Worm (Caenorhabditis elegans) whole organism, young adult: ENCODE data around the gene F13B12.2.

Experiments
- B0019.2 ChIP-seq: fragments of 200-800 bp; sonication (Bioruptor generic); conservative IDR thresholded peaks from 2 replicates; pipeline ENCODE4 v1.3.6; 2022; ENCODE audit warnings: missing genetic modification reagents, missing genetic modification characterization, missing compliant biosample characterization
- B0261.1 ChIP-seq: sonication (generic microtip); optimal IDR thresholded peaks from 2 replicates; lab custom pipeline; 2016; ENCODE audit warnings: mild to moderate bottlenecking, missing genetic modification characterization, moderate library complexity, missing compliant biosample characterization
- B0336.3 ChIP-seq: fragments of 200-800 bp; sonication (Bioruptor generic); IDR thresholded peaks from 2 replicates; pipeline ENCODE4 v1.3.6; 2022; ENCODE audit warnings: missing genetic modification characterization, missing compliant biosample characterization
- F10E7.11 ChIP-seq: sonication (generic microtip); optimal IDR thresholded peaks from 2 replicates; lab custom pipeline; 2017; ENCODE audit warnings: mild to moderate bottlenecking, missing genetic modification characterization, moderate library complexity, missing compliant biosample characterization
- F57A8.1 ChIP-seq: fragments of 200-800 bp; sonication (Bioruptor generic); optimal IDR thresholded peaks from 2 replicates; lab custom pipeline; 2018; ENCODE audit warnings: mild to moderate bottlenecking, missing genetic modification characterization, moderate library complexity, missing compliant biosample characterization
- F57C9.4 ChIP-seq: sonication (generic microtip); optimal IDR thresholded peaks from 2 replicates; lab custom pipeline; 2017; ENCODE audit warnings: mild to moderate bottlenecking, missing genetic modification characterization, missing compliant biosample characterization
- Y53G8AR.9 ChIP-seq: fragments of 200-800 bp; sonication (Bioruptor generic); conservative IDR thresholded peaks from 2 replicates; pipeline ENCODE4 v1.3.6; 2022; ENCODE audit warnings: missing genetic modification reagents, missing genetic modification characterization, missing compliant biosample characterization
- Y56A3A.18 ChIP-seq: fragments of 200-800 bp; sonication (Bioruptor generic); IDR thresholded peaks from 2 replicates; pipeline ENCODE4 v1.3.6; 2022; ENCODE audit warnings: missing genetic modification reagents, missing genetic modification characterization, missing compliant biosample characterization
- Y67H2A.10 ChIP-seq: fragments of 200-800 bp; sonication (Bioruptor generic); conservative IDR thresholded peaks from 2 replicates; pipeline ENCODE4 v1.3.6; 2022; ENCODE audit warnings: missing genetic modification reagents, missing genetic modification characterization, missing compliant biosample characterization
- Y95B8A.8 ChIP-seq: fragments of 200-800 bp; sonication (Bioruptor generic); IDR thresholded peaks from 2 replicates; pipeline ENCODE4 v1.3.6; 2022; ENCODE audit warnings: missing genetic modification reagents, missing genetic modification characterization, missing compliant biosample characterization
- aptf-2 ChIP-seq: fragments of 200-800 bp; sonication (Bioruptor generic); conservative IDR thresholded peaks from 2 replicates; pipeline ENCODE4 v1.3.6; 2022; ENCODE audit warnings: missing genetic modification reagents, missing genetic modification characterization, missing compliant biosample characterization
- aptf-3 ChIP-seq: fragments of 200-800 bp; sonication (Bioruptor generic); IDR thresholded peaks from 2 replicates; pipeline ENCODE4 v1.3.6; 2022; ENCODE audit warnings: missing genetic modification characterization, missing compliant biosample characterization
- atf-7 ChIP-seq: sonication (generic microtip); optimal IDR thresholded peaks from 2 replicates; lab custom pipeline; 2017; ENCODE audit warnings: mild to moderate bottlenecking, missing genetic modification characterization, missing compliant biosample characterization
- athp-1 ChIP-seq: sonication (generic microtip); optimal IDR thresholded peaks from 2 replicates; lab custom pipeline; 2017; ENCODE audit warnings: mild to moderate bottlenecking, missing genetic modification characterization, missing compliant biosample characterization
- attf-3 ChIP-seq: fragments of 200-800 bp; sonication (Bioruptor generic); conservative IDR thresholded peaks from 2 replicates; pipeline ENCODE4 v1.3.6; 2022; ENCODE audit warnings: missing genetic modification reagents, missing genetic modification characterization, missing compliant biosample characterization
- attf-5 ChIP-seq: fragments of 200-800 bp; sonication (Bioruptor generic); optimal IDR thresholded peaks from 2 replicates; lab custom pipeline; 2018; ENCODE audit warnings: mild to moderate bottlenecking, missing genetic modification characterization, missing compliant biosample characterization
- attf-6 ChIP-seq: fragments of 200-800 bp; sonication (Bioruptor generic); IDR thresholded peaks from 2 replicates; pipeline ENCODE4 v1.3.6; 2022; ENCODE audit warnings: missing genetic modification reagents, missing genetic modification characterization, missing compliant biosample characterization
- bed-1 ChIP-seq: fragments of 200-800 bp; sonication (Bioruptor generic); IDR thresholded peaks from 2 replicates; pipeline ENCODE4 v1.3.6; 2022; ENCODE audit warnings: missing genetic modification reagents, missing genetic modification characterization, missing compliant biosample characterization
- ccch-3 ChIP-seq: fragments of 200-800 bp; sonication (Bioruptor generic); optimal IDR thresholded peaks from 2 replicates; lab custom pipeline; 2018; ENCODE audit warnings: mild to moderate bottlenecking, missing genetic modification characterization, missing compliant biosample characterization
- ceh-40 ChIP-seq: fragments of 200-800 bp; sonication (Bioruptor generic); IDR thresholded peaks from 2 replicates; pipeline ENCODE4 v1.3.6; 2022; ENCODE audit warnings: missing genetic modification characterization, missing compliant biosample characterization
- ceh-91 ChIP-seq: fragments of 200-800 bp; sonication (Bioruptor generic); IDR thresholded peaks from 2 replicates; pipeline ENCODE4 v1.3.6; 2022; ENCODE audit warnings: missing genetic modification reagents, missing genetic modification characterization, missing compliant biosample characterization
- chd-7 ChIP-seq: sonication (generic microtip); optimal IDR thresholded peaks from 2 replicates; lab custom pipeline; 2016; ENCODE audit warnings: mild to moderate bottlenecking, missing genetic modification characterization, moderate library complexity, missing compliant biosample characterization
- dpff-1 ChIP-seq: sonication (generic microtip); optimal IDR thresholded peaks from 2 replicates; lab custom pipeline; 2017; ENCODE audit warnings: mild to moderate bottlenecking, missing genetic modification characterization, missing compliant biosample characterization
- egl-44 ChIP-seq: fragments of 200-800 bp; sonication (Bioruptor generic); IDR thresholded peaks from 2 replicates; pipeline ENCODE4 v1.3.6; 2022; ENCODE audit warnings: missing genetic modification reagents, missing genetic modification characterization, missing compliant biosample characterization
- egrh-3 ChIP-seq: fragments of 200-800 bp; sonication (Bioruptor generic); IDR thresholded peaks from 2 replicates; pipeline ENCODE4 v1.3.6; 2022; ENCODE audit warnings: missing genetic modification reagents, missing genetic modification characterization, missing compliant biosample characterization
- hmg-20 ChIP-seq: fragments of 200-800 bp; sonication (Bioruptor generic); IDR thresholded peaks from 2 replicates; pipeline ENCODE4 v1.3.6; 2022; ENCODE audit warnings: missing genetic modification reagents, missing genetic modification characterization, missing compliant biosample characterization
- lin-26 ChIP-seq: fragments of 200-800 bp; sonication (Bioruptor generic); IDR thresholded peaks from 2 replicates; pipeline ENCODE4 v1.3.6; 2022; ENCODE audit warnings: missing genetic modification reagents, missing genetic modification characterization, missing compliant biosample characterization
- lin-54 ChIP-seq: fragments of 200-800 bp; sonication (Bioruptor generic); optimal IDR thresholded peaks from 2 replicates; lab custom pipeline; 2018; ENCODE audit warnings: mild to moderate bottlenecking, missing genetic modification characterization, missing compliant biosample characterization
- lsl-1 ChIP-seq: fragments of 200-800 bp; sonication (Bioruptor generic); optimal IDR thresholded peaks from 2 replicates; lab custom pipeline; 2018; ENCODE audit warnings: mild to moderate bottlenecking, missing genetic modification characterization, moderate library complexity, missing compliant biosample characterization
- madf-10 ChIP-seq: sonication (generic microtip); optimal IDR thresholded peaks from 2 replicates; lab custom pipeline; 2016; ENCODE audit warnings: mild to moderate bottlenecking, missing genetic modification characterization, missing compliant biosample characterization
- madf-3 ChIP-seq: fragments of 200-800 bp; sonication (Bioruptor generic); IDR thresholded peaks from 2 replicates; pipeline ENCODE4 v1.3.6; 2022; ENCODE audit warnings: missing genetic modification reagents, missing genetic modification characterization, missing compliant biosample characterization
- mel-28 ChIP-seq: sonication (generic microtip); optimal IDR thresholded peaks from 2 replicates; lab custom pipeline; 2016; ENCODE audit warnings: borderline replicate concordance, mild to moderate bottlenecking, missing genetic modification characterization, missing compliant biosample characterization
- nfya-2 ChIP-seq: fragments of 200-800 bp; sonication (Bioruptor generic); IDR thresholded peaks from 2 replicates; pipeline ENCODE4 v1.3.6; 2022; ENCODE audit warnings: missing genetic modification reagents, missing genetic modification characterization, missing compliant biosample characterization
- nhr-179 ChIP-seq: sonication (generic microtip); optimal IDR thresholded peaks from 2 replicates; lab custom pipeline; 2016; ENCODE audit warnings: mild to moderate bottlenecking, missing genetic modification characterization, missing compliant biosample characterization
- nhr-27 ChIP-seq: fragments of 200-800 bp; sonication (Bioruptor generic); optimal IDR thresholded peaks from 2 replicates; lab custom pipeline; 2018; ENCODE audit warnings: mild to moderate bottlenecking, missing genetic modification characterization, moderate library complexity, missing compliant biosample characterization
- nhr-80 ChIP-seq: sonication (generic microtip); optimal IDR thresholded peaks from 2 replicates; lab custom pipeline; 2016; ENCODE audit warnings: missing genetic modification characterization, missing compliant biosample characterization
- pha-4 ChIP-seq: fragments of 150-350 bp; sonication (generic microtip); optimal IDR thresholded peaks from 2 replicates; lab custom pipeline; 2014; ENCODE audit warnings: missing biosample characterization, missing genetic modification reagents, missing genetic modification characterization
- rec-8 ChIP-seq, 2 experiments: sonication (generic microtip); optimal IDR thresholded peaks; 2 replicates each; lab custom pipeline; 2016; ENCODE audit warnings: mild to moderate bottlenecking in 2 of 2, missing genetic modification characterization in 2 of 2, missing genetic modification reagents in 2 of 2, missing genotype in 2 of 2, missing biosample characterization in 1 of 2, missing compliant biosample characterization in 1 of 2, moderate library complexity in 1 of 2
- snpc-1.3 ChIP-seq: sonication (generic microtip); optimal IDR thresholded peaks from 2 replicates; lab custom pipeline; 2017; ENCODE audit warnings: missing genetic modification characterization, mild to moderate bottlenecking, missing compliant biosample characterization, antibody characterized with exemption, moderate library complexity, missing genotype, missing genetic modification reagents; ENCODE audit not compliant: insufficient read depth
- snpc-3.4 ChIP-seq: sonication (generic microtip); optimal IDR thresholded peaks from 2 replicates; lab custom pipeline; 2017; ENCODE audit warnings: missing genetic modification characterization, mild to moderate bottlenecking, missing compliant biosample characterization, antibody characterized with exemption, moderate library complexity, missing genotype, missing genetic modification reagents
- snpc-4 ChIP-seq, 5 experiments: fragments of 150-350 bp in 1 of 5; sonication (generic microtip) in 4 of 5; optimal IDR thresholded peaks; 2 replicates each; lab custom pipeline; 2014 to 2018; ENCODE audit warnings: missing genetic modification characterization in 5 of 5, missing biosample characterization in 3 of 5, antibody characterized with exemption in 2 of 5, mild to moderate bottlenecking in 2 of 5, missing compliant biosample characterization in 2 of 5, missing genotype in 2 of 5, moderate library complexity in 2 of 5, missing genetic modification reagents in 1 of 5
- tbp1 ChIP-seq: fragments of 200-800 bp; sonication (Bioruptor generic); optimal IDR thresholded peaks from 2 replicates; lab custom pipeline; 2018; ENCODE audit warnings: mild to moderate bottlenecking, missing genetic modification characterization, missing compliant biosample characterization
- zim-3 ChIP-seq: sonication (generic microtip); optimal IDR thresholded peaks from 2 replicates; lab custom pipeline; 2017; ENCODE audit warnings: mild to moderate bottlenecking, missing genetic modification characterization, moderate library complexity, missing compliant biosample characterization

F13B12.2 gene

ce11 chrIV:10436401-10436800, 7.5 kb upstream of the F13B12.2 start, which contains the start of gene ins-1:
Gene ins-1, plus strand, starts transcription at chrIV:10436701.
- TF ChIP-seq F57C9.4 (no peak), atf-7 (tag; lab: Kevin White, UChicago) (no peak), B0336.3 (GFP tag; lab: Robert Waterston, UW) (no peak), pha-4 (tag; lab: Kevin White, UChicago) (no peak), chd-7 (no peak), aptf-2 (GFP tag; lab: Robert Waterston, UW) (no peak), bed-1 (GFP tag; lab: Robert Waterston, UW) (no peak), attf-6 (GFP tag; lab: Robert Waterston, UW) (no peak), Y67H2A.10 (GFP tag; lab: Robert Waterston, UW) (no peak), hmg-20 (GFP tag; lab: Robert Waterston, UW) (no peak), egrh-3 (GFP tag; lab: Robert Waterston, UW) (no peak), snpc-3.4 (tag; lab: Kevin White, UChicago) (no peak), mel-28 (tag; lab: Kevin White, UChicago) (no peak), F57A8.1 (GFP tag; lab: Kevin White, UChicago) (no peak), madf-10 (no peak), Y95B8A.8 (no peak)
- TF ChIP-seq, all 124 proteins: peak for 0

ce11 chrIV:10430507-10430906, 1.6 kb upstream of the F13B12.2 start:
- no peak for TF ChIP-seq ceh-91 (GFP tag; lab: Robert Waterston, UW)
- TF ChIP-seq B0019.2 = no peak
- no peak for TF ChIP-seq aptf-3 (GFP tag; lab: Robert Waterston, UW)
- no peak for TF ChIP-seq nhr-80 (tag; lab: Kevin White, UChicago)
- no peak for TF ChIP-seq madf-10
- TF ChIP-seq ccch-3 (GFP tag; lab: Kevin White, UChicago) = no peak
- no peak for TF ChIP-seq nhr-27
- no peak for TF ChIP-seq athp-1 (tag; lab: Kevin White, UChicago)
- no peak for TF ChIP-seq snpc-3.4 (tag; lab: Kevin White, UChicago)
- no peak for TF ChIP-seq Y53G8AR.9 (GFP tag; lab: Robert Waterston, UW)
- TF ChIP-seq ceh-40 = no peak

ce11 chrIV:10425129-10425528, 3.8 kb downstream of the F13B12.2 start:
- peak; percentile 7 for TF ChIP-seq snpc-1.3 (tag; lab: Kevin White, UChicago)
- TF ChIP-seq snpc-4 (GFP tag; optimal IDR thresholded peaks at IDR 0.05; lab: Kevin White, UChicago) = no peak
- peak in 1 of 4 experiments; percentile 51 for TF ChIP-seq snpc-4 (tag; optimal IDR thresholded peaks at IDR 0.05; lab: Kevin White, UChicago)
- TF ChIP-seq F10E7.11 (tag; lab: Kevin White, UChicago) = no peak
- TF ChIP-seq attf-3 = peak; percentile 98
- no peak for TF ChIP-seq B0019.2
- TF ChIP-seq Y56A3A.18 (GFP tag; lab: Robert Waterston, UW) = no peak
- TF ChIP-seq attf-5 = peak; percentile 9
- no peak for TF ChIP-seq madf-3
- TF ChIP-seq dpff-1 = no peak
- peak; percentile 16 for TF ChIP-seq nhr-80 (tag; lab: Kevin White, UChicago)
- TF ChIP-seq lsl-1 (GFP tag; lab: Kevin White, UChicago) = peak; percentile 90

ce11 chrIV:10424535-10424934, 4.4 kb downstream of the F13B12.2 start, which contains the start of gene F13B12.1:
Gene F13B12.1, minus strand, starts transcription at chrIV:10424635.
- no peak for TF ChIP-seq egl-44 (GFP tag; lab: Robert Waterston, UW)
- no peak for TF ChIP-seq attf-6 (GFP tag; lab: Robert Waterston, UW)
- TF ChIP-seq lin-26 (GFP tag; lab: Robert Waterston, UW) = no peak
- TF ChIP-seq B0261.1 = no peak
- TF ChIP-seq tbp1 (GFP tag; lab: Kevin White, UChicago) = no peak
- TF ChIP-seq lin-54 (GFP tag; lab: Kevin White, UChicago) = no peak
- no peak for TF ChIP-seq nfya-2 (GFP tag; lab: Robert Waterston, UW)
- no peak for TF ChIP-seq zim-3 (tag; lab: Kevin White, UChicago)
- no peak for TF ChIP-seq rec-8 (tag; optimal IDR thresholded peaks at IDR 0.05; lab: Kevin White, UChicago)
- TF ChIP-seq nhr-179 (tag; lab: Kevin White, UChicago) = no peak
- TF ChIP-seq chd-7 = no peak
